Worm (Caenorhabditis elegans) whole organism, midembryonic: ENCODE measurements around the gene lipl-4.

Experiments used
- T22C8.4 ChIP-seq: fragments of 200-800 bp; sonication (Bioruptor generic); IDR thresholded peaks from 2 replicates; pipeline ENCODE4 v1.3.6; 2022; ENCODE audit warnings: missing genetic modification characterization, missing compliant biosample characterization
- cog-1 ChIP-seq: sonication (generic microtip); optimal IDR thresholded peaks from 2 replicates; lab custom pipeline; 2016; ENCODE audit warnings: missing genetic modification characterization, missing compliant biosample characterization
- flt-1 ChIP-seq: fragments of 200-800 bp; sonication (Bioruptor generic); IDR thresholded peaks from 2 replicates; pipeline ENCODE4 v1.3.6; 2022; ENCODE audit warnings: missing genetic modification characterization, missing compliant biosample characterization
- klf-2 ChIP-seq: fragments of 200-800 bp; sonication (Bioruptor generic); conservative IDR thresholded peaks from 2 replicates; pipeline ENCODE4 v1.3.6; 2022; ENCODE audit warnings: missing genetic modification reagents, missing genetic modification characterization, missing compliant biosample characterization
- med-1 ChIP-seq: sonication (generic microtip); optimal IDR thresholded peaks from 2 replicates; lab custom pipeline; 2017; ENCODE audit warnings: missing genetic modification characterization, mild to moderate bottlenecking, missing compliant biosample characterization, antibody characterized with exemption, missing genetic modification reagents; ENCODE audit not compliant: insufficient read depth
- ref-1 ChIP-seq: fragments of 200-800 bp; sonication (Bioruptor generic); conservative IDR thresholded peaks from 2 replicates; pipeline ENCODE4 v1.3.6; 2022; ENCODE audit warnings: missing genetic modification reagents, missing genetic modification characterization, missing compliant biosample characterization
- tab-1 ChIP-seq: fragments of 200-800 bp; sonication (Bioruptor generic); IDR thresholded peaks from 2 replicates; pipeline ENCODE4 v1.3.6; 2022; ENCODE audit warnings: missing genetic modification characterization, missing compliant biosample characterization
- ztf-23 ChIP-seq: fragments of 200-800 bp; sonication (Bioruptor generic); IDR thresholded peaks from 2 replicates; pipeline ENCODE4 v1.3.6; 2022; ENCODE audit warnings: missing genetic modification reagents, missing genetic modification characterization, missing compliant biosample characterization
- ztf-29 ChIP-seq: fragments of 200-800 bp; sonication (Bioruptor generic); IDR thresholded peaks from 2 replicates; pipeline ENCODE4 v1.3.6; 2022; ENCODE audit warnings: missing genetic modification reagents, missing genetic modification characterization, missing compliant biosample characterization

lipl-4 gene

ce11 chrV:6549871-6550270 is at the start of gene lipl-4:
Gene lipl-4, plus strand, starts transcription at chrV:6550171.
- no peak for TF ChIP-seq ref-1
- no peak for TF ChIP-seq tab-1 (GFP tag; lab: Robert Waterston, UW)
- TF ChIP-seq flt-1 (GFP tag; lab: Robert Waterston, UW) = no peak
- TF ChIP-seq ztf-29 (GFP tag; lab: Robert Waterston, UW) = no peak
- TF ChIP-seq T22C8.4 (GFP tag; lab: Robert Waterston, UW) = no peak
- TF ChIP-seq ztf-23 (GFP tag; lab: Robert Waterston, UW) = no peak
- no peak for TF ChIP-seq cog-1 (tag; lab: Kevin White, UChicago)
- TF ChIP-seq klf-2 (GFP tag; lab: Robert Waterston, UW) = no peak
- TF ChIP-seq med-1 (GFP tag; lab: Kevin White, UChicago) = no peak

- TF ChIP-seq tab-1 (GFP tag; lab: Robert Waterston, UW) (no peak), med-1 (GFP tag; lab: Kevin White, UChicago) (no peak), ztf-23 (GFP tag; lab: Robert Waterston, UW) (no peak), cog-1 (tag; lab: Kevin White, UChicago) (no peak), T22C8.4 (GFP tag; lab: Robert Waterston, UW) (no peak), ztf-29 (GFP tag; lab: Robert Waterston, UW) (no peak), flt-1 (GFP tag; lab: Robert Waterston, UW) (no peak), ref-1 (no peak), klf-2 (GFP tag; lab: Robert Waterston, UW) (no peak)
Observed at ce11 chrV:6503158-6503557, 46.8 kb upstream of the lipl-4 start.

ce11 chrV:6504131-6504827 is 45.7 kb upstream of the lipl-4 start, which contains the start of gene moc-2:
Gene moc-2, minus strand, starts transcription at chrV:6504181.
- no peak for TF ChIP-seq med-1 (GFP tag; lab: Kevin White, UChicago)
- no peak for TF ChIP-seq flt-1 (GFP tag; lab: Robert Waterston, UW)
- no peak for TF ChIP-seq T22C8.4 (GFP tag; lab: Robert Waterston, UW)
- TF ChIP-seq ztf-29 (GFP tag; lab: Robert Waterston, UW) = no peak
- no peak for TF ChIP-seq cog-1 (tag; lab: Kevin White, UChicago)
- TF ChIP-seq klf-2 (GFP tag; lab: Robert Waterston, UW) = no peak
- TF ChIP-seq ztf-23 (GFP tag; lab: Robert Waterston, UW) = no peak

- TF ChIP-seq cog-1 (tag; lab: Kevin White, UChicago) = no peak
- no peak for TF ChIP-seq flt-1 (GFP tag; lab: Robert Waterston, UW)
Observed at ce11 chrV:6505339-6505811, 44.6 kb upstream of the lipl-4 start, which contains the start of gene W01A11.7. Gene W01A11.7, minus strand, starts transcription at chrV:6505389.

ce11 chrV:6506238-6506956 is 43.6 kb upstream of the lipl-4 start:
- TF ChIP-seq cog-1 (tag; lab: Kevin White, UChicago) (no peak), med-1 (GFP tag; lab: Kevin White, UChicago) (no peak), ztf-23 (GFP tag; lab: Robert Waterston, UW) (no peak), T22C8.4 (GFP tag; lab: Robert Waterston, UW) (no peak), ref-1 (no peak), klf-2 (GFP tag; lab: Robert Waterston, UW) (no peak), tab-1 (GFP tag; lab: Robert Waterston, UW) (no peak), ztf-29 (GFP tag; lab: Robert Waterston, UW) (no peak), flt-1 (GFP tag; lab: Robert Waterston, UW) (no peak)

ce11 chrV:6508703-6509102 is 41.3 kb upstream of the lipl-4 start, which contains the start of gene ubh-3:
Gene ubh-3, minus strand, starts transcription at chrV:6508803.
- TF ChIP-seq flt-1 (GFP tag; lab: Robert Waterston, UW) (no peak), med-1 (GFP tag; lab: Kevin White, UChicago) (no peak), T22C8.4 (GFP tag; lab: Robert Waterston, UW) (no peak), ztf-29 (GFP tag; lab: Robert Waterston, UW) (no peak), ref-1 (no peak), ztf-23 (GFP tag; lab: Robert Waterston, UW) (no peak), tab-1 (GFP tag; lab: Robert Waterston, UW) (no peak), klf-2 (GFP tag; lab: Robert Waterston, UW) (no peak), cog-1 (tag; lab: Kevin White, UChicago) (no peak)

ce11 chrV:6509717-6510116 is 40.3 kb upstream of the lipl-4 start, which contains the start of gene ubh-2:
Gene ubh-2, minus strand, starts transcription at chrV:6509817.
- no peak for TF ChIP-seq ztf-23 (GFP tag; lab: Robert Waterston, UW)

- no peak for TF ChIP-seq med-1 (GFP tag; lab: Kevin White, UChicago)
- no peak for TF ChIP-seq ztf-23 (GFP tag; lab: Robert Waterston, UW)
- TF ChIP-seq T22C8.4 (GFP tag; lab: Robert Waterston, UW) = no peak
- TF ChIP-seq klf-2 (GFP tag; lab: Robert Waterston, UW) = no peak
- no peak for TF ChIP-seq cog-1 (tag; lab: Kevin White, UChicago)
- no peak for TF ChIP-seq ref-1
- TF ChIP-seq flt-1 (GFP tag; lab: Robert Waterston, UW) = no peak
- no peak for TF ChIP-seq tab-1 (GFP tag; lab: Robert Waterston, UW)
- no peak for TF ChIP-seq ztf-29 (GFP tag; lab: Robert Waterston, UW)
Observed at ce11 chrV:6510622-6511021, 39.3 kb upstream of the lipl-4 start.

- TF ChIP-seq ref-1 = no peak
- TF ChIP-seq klf-2 (GFP tag; lab: Robert Waterston, UW) = no peak
- no peak for TF ChIP-seq ztf-23 (GFP tag; lab: Robert Waterston, UW)
- no peak for TF ChIP-seq med-1 (GFP tag; lab: Kevin White, UChicago)
- TF ChIP-seq T22C8.4 (GFP tag; lab: Robert Waterston, UW) = no peak
- TF ChIP-seq ztf-29 (GFP tag; lab: Robert Waterston, UW) = no peak
- TF ChIP-seq cog-1 (tag; lab: Kevin White, UChicago) = no peak
- TF ChIP-seq flt-1 (GFP tag; lab: Robert Waterston, UW) = no peak
- TF ChIP-seq tab-1 (GFP tag; lab: Robert Waterston, UW) = no peak
Observed at ce11 chrV:6511121-6511520, 38.9 kb upstream of the lipl-4 start, which contains the start of gene ubh-1. Gene ubh-1, minus strand, starts transcription at chrV:6511409.
